Fruit fly (Drosophila melanogaster): ENCODE data around the gene Hpr1.

dm6 chr3R:5794267-5795089 is 26.8 kb downstream of the Hpr1 start, which contains the start of the genes PSMG1 and CG10979:
- TF ChIP-seq h (optimal IDR thresholded peaks at IDR 0.05): no peak
- no peak for TF ChIP-seq psq (optimal IDR thresholded peaks at IDR 0.05)
- no peak for TF ChIP-seq Myc (optimal IDR thresholded peaks at IDR 0.05)
- no peak for TF ChIP-seq ttk (optimal IDR thresholded peaks at IDR 0.05)
- no peak for TF ChIP-seq Sin3A (optimal IDR thresholded peaks at IDR 0.05)
